Worm (Caenorhabditis elegans) whole organism, mixed stage, embryonic: ENCODE results near the gene C04A11.2.
A peak's percentile ranks its signal among the peaks of the same experiment; 100 is the strongest.

ENCODE experiments used
- M03D4.4 ChIP-seq: sonication (generic microtip); optimal IDR thresholded peaks from 2 replicates; lab custom pipeline; 2017; ENCODE audit warnings: mild to moderate bottlenecking, missing genetic modification characterization, missing compliant biosample characterization
- bed-3 ChIP-seq: fragments of 200-800 bp; sonication (Bioruptor generic); optimal IDR thresholded peaks from 3 replicates; lab custom pipeline; 2018; ENCODE audit warnings: mild to moderate bottlenecking, missing genetic modification characterization, moderate library complexity, missing compliant biosample characterization
- blmp-1 ChIP-seq: fragments of 150-350 bp; optimal IDR thresholded peaks from 2 replicates; lab custom pipeline; 2014; ENCODE audit warnings: missing biosample characterization, missing genetic modification characterization
- ceh-39 ChIP-seq: fragments of 150-350 bp; optimal IDR thresholded peaks from 2 replicates; lab custom pipeline; 2014; ENCODE audit warnings: missing biosample characterization, missing genetic modification characterization
- ceh-43 ChIP-seq: fragments of 200-800 bp; sonication (Bioruptor generic); optimal IDR thresholded peaks from 2 replicates; lab custom pipeline; 2018; ENCODE audit warnings: mild to moderate bottlenecking, missing genetic modification characterization, moderate library complexity, missing compliant biosample characterization
- ceh-83 ChIP-seq: fragments of 200-800 bp; sonication (Bioruptor generic); optimal IDR thresholded peaks from 2 replicates; lab custom pipeline; 2018; ENCODE audit warnings: mild to moderate bottlenecking, missing genetic modification characterization, missing compliant biosample characterization
- ces-1 ChIP-seq: fragments of 150-350 bp; optimal IDR thresholded peaks from 2 replicates; lab custom pipeline; 2014; ENCODE audit warnings: missing biosample characterization, missing genetic modification reagents, missing genetic modification characterization
- cnd-1 ChIP-seq: fragments of 200-800 bp; sonication (Bioruptor generic); optimal IDR thresholded peaks from 2 replicates; lab custom pipeline; 2018; ENCODE audit warnings: mild to moderate bottlenecking, missing genetic modification characterization, missing compliant biosample characterization
- drap-1 ChIP-seq: fragments of 200-800 bp; sonication (Bioruptor generic); optimal IDR thresholded peaks from 3 replicates; lab custom pipeline; 2018; ENCODE audit warnings: mild to moderate bottlenecking, missing genetic modification characterization, missing compliant biosample characterization
- elt-1 ChIP-seq: sonication (generic microtip); optimal IDR thresholded peaks from 2 replicates; lab custom pipeline; 2017; ENCODE audit warnings: missing genetic modification characterization, mild to moderate bottlenecking, missing compliant biosample characterization, antibody characterized with exemption, moderate library complexity, borderline replicate concordance; ENCODE audit not compliant: insufficient read depth
- elt-3 ChIP-seq: fragments of 150-350 bp; optimal IDR thresholded peaks from 2 replicates; lab custom pipeline; 2014; ENCODE audit warnings: missing biosample characterization, missing genetic modification characterization
- flh-1 ChIP-seq: fragments of 200-800 bp; sonication (Bioruptor generic); optimal IDR thresholded peaks from 2 replicates; lab custom pipeline; 2018; ENCODE audit warnings: mild to moderate bottlenecking, missing genetic modification characterization, moderate library complexity, missing compliant biosample characterization
- ham-2 ChIP-seq: fragments of 200-800 bp; sonication (Bioruptor generic); optimal IDR thresholded peaks from 2 replicates; lab custom pipeline; 2018; ENCODE audit warnings: mild to moderate bottlenecking, missing genetic modification characterization, missing compliant biosample characterization
- hlh-1 ChIP-seq: fragments of 150-350 bp; optimal IDR thresholded peaks from 2 replicates; lab custom pipeline; 2014; ENCODE audit warnings: missing biosample characterization, missing genetic modification reagents, missing genetic modification characterization
- lin-13 ChIP-seq: fragments of 150-350 bp; optimal IDR thresholded peaks from 2 replicates; lab custom pipeline; 2014; ENCODE audit warnings: missing biosample characterization, missing genetic modification characterization
- lin-32 ChIP-seq: fragments of 200-800 bp; sonication (Bioruptor generic); optimal IDR thresholded peaks from 2 replicates; lab custom pipeline; 2018; ENCODE audit warnings: mild to moderate bottlenecking, missing genetic modification characterization, missing compliant biosample characterization
- lsy-2 ChIP-seq: fragments of 150-350 bp; optimal IDR thresholded peaks from 2 replicates; lab custom pipeline; 2014; ENCODE audit warnings: missing biosample characterization, missing genetic modification characterization
- mab-5 ChIP-seq: fragments of 150-350 bp; optimal IDR thresholded peaks from 2 replicates; lab custom pipeline; 2014; ENCODE audit warnings: missing biosample characterization, missing genetic modification characterization
- mep-1 ChIP-seq: fragments of 150-350 bp; optimal IDR thresholded peaks from 2 replicates; lab custom pipeline; 2017; ENCODE audit warnings: missing biosample characterization, missing genetic modification reagents, missing genetic modification characterization, inconsistent platforms
- mls-2 ChIP-seq: sonication (generic microtip); optimal IDR thresholded peaks from 2 replicates; lab custom pipeline; 2016; ENCODE audit warnings: mild to moderate bottlenecking, missing genetic modification characterization, moderate library complexity, missing compliant biosample characterization
- nhr-2 ChIP-seq: fragments of 150-350 bp; optimal IDR thresholded peaks from 2 replicates; lab custom pipeline; 2014; ENCODE audit warnings: missing biosample characterization, missing genetic modification characterization
- nhr-237 ChIP-seq: fragments of 150-350 bp; optimal IDR thresholded peaks from 2 replicates; lab custom pipeline; 2014; ENCODE audit warnings: missing biosample characterization, missing genetic modification characterization
- nhr-76 ChIP-seq: sonication (generic microtip); optimal IDR thresholded peaks from 2 replicates; lab custom pipeline; 2017; ENCODE audit warnings: missing biosample characterization, missing genetic modification characterization
- pha-4 ChIP-seq: fragments of 150-350 bp; optimal IDR thresholded peaks from 2 replicates; lab custom pipeline; 2018; ENCODE audit warnings: missing biosample characterization, missing genetic modification reagents, missing genetic modification characterization
- sem-2 ChIP-seq: fragments of 200-800 bp; sonication (Bioruptor generic); optimal IDR thresholded peaks from 2 replicates; lab custom pipeline; 2018; ENCODE audit warnings: mild to moderate bottlenecking, missing genetic modification characterization, missing compliant biosample characterization
- snpc-4 ChIP-seq: fragments of 150-350 bp; optimal IDR thresholded peaks from 2 replicates; lab custom pipeline; 2014; ENCODE audit warnings: missing biosample characterization, missing genetic modification characterization
- sptf-1 ChIP-seq: sonication (generic microtip); optimal IDR thresholded peaks from 2 replicates; lab custom pipeline; 2017; ENCODE audit warnings: mild to moderate bottlenecking, missing genetic modification characterization, moderate library complexity, missing compliant biosample characterization
- unc-120 ChIP-seq: sonication (generic microtip); optimal IDR thresholded peaks from 2 replicates; lab custom pipeline; 2017; ENCODE audit warnings: missing genetic modification characterization, missing compliant biosample characterization; ENCODE audit not compliant: poor library complexity, severe bottlenecking
- unc-62 ChIP-seq: fragments of 150-350 bp; optimal IDR thresholded peaks from 2 replicates; lab custom pipeline; 2014; ENCODE audit warnings: missing biosample characterization, missing genetic modification reagents, missing genetic modification characterization
- zip-8 ChIP-seq: fragments of 150-350 bp; optimal IDR thresholded peaks from 2 replicates; lab custom pipeline; 2014; ENCODE audit warnings: missing biosample characterization, missing genetic modification characterization
- ztf-11 ChIP-seq: fragments of 150-350 bp; optimal IDR thresholded peaks from 2 replicates; lab custom pipeline; 2014; ENCODE audit warnings: missing biosample characterization, missing genetic modification characterization

Gene C04A11.2

DNA sequence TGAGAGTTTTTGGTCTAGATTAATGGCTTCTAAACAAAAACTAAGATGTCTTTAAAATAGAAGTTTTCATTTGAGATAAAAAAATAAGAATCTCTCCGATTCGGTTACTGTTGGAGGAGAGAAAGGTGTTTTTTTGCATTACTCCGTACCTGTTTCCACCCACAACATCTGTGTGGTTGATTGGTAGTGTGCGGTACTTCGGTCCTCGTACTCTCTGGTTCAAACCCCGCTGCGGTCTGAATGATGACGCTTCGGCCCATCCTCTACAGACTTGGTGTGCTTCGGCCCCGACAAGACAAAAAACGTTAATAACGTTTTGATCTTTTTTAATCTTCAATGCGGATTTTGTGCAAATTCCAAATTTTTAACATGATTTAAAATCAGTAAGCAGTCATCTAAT lies 28.9 kb upstream of the C04A11.2 start:
- TF ChIP-seq nhr-76 (tag; lab: Kevin White, UChicago), result no peak
- no peak for TF ChIP-seq M03D4.4 (tag; lab: Kevin White, UChicago)
- TF ChIP-seq flh-1 (GFP tag; lab: Kevin White, UChicago), result no peak
- TF ChIP-seq ceh-39 (tag; lab: Kevin White, UChicago), result no peak
- no peak for TF ChIP-seq unc-120 (tag; lab: Kevin White, UChicago)
- TF ChIP-seq nhr-2, result no peak

DNA sequence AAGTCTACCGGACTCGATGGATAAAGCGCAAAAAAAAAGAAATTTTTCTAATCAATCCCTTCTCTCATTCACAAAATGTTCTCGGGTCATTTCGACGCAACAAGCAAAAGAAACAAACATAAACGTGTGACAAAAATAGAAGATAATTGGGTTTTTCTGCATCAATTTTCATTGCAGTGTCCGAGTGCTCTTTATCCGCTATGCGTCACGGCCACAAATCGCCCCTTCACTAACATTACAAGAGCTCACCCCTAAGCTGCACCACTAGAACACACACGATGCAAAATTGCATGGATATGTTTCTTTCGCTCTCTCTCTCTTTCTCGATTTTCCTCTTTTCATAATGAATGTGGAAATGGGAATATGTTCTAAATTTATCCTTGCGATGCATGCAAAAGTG lies 27.5 kb upstream of the C04A11.2 start:
- no peak for TF ChIP-seq flh-1 (GFP tag; lab: Kevin White, UChicago)
- peak; percentile 50 for TF ChIP-seq ces-1 (GFP tag; lab: Kevin White, UChicago)

DNA sequence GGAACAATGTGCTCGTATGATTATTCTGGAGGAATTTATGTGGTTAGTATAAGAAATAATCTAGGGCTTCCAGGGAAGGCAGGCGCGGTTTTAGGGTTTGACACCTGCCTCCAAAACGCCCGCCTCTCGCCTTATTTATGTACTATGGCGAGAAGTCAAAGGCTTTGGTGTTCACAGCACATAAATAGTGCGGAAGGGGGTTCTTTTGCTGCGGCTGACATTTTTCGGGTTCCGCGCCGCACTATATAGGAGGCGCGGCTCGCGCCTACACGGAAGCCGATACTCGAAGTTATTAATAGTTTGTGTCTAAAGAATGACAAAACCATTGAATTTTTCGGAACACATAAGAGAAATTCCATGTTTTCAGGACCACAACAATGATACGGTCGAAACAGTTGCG lies 21.7 kb upstream of the C04A11.2 start:
- TF ChIP-seq lin-32 (GFP tag; lab: Kevin White, UChicago) (no peak), flh-1 (GFP tag; lab: Kevin White, UChicago) (no peak), zip-8 (no peak), hlh-1 (tag; lab: Kevin White, UChicago) (no peak), ceh-83 (no peak), elt-1 (no peak), cnd-1 (tag; lab: Kevin White, UChicago) (no peak), mls-2 (tag; lab: Kevin White, UChicago) (no peak), bed-3 (GFP tag; lab: Kevin White, UChicago) (no peak), nhr-2 (no peak), ztf-11 (tag; lab: Kevin White, UChicago) (no peak), mep-1 (no peak), blmp-1 (tag; lab: Kevin White, UChicago) (no peak)

DNA sequence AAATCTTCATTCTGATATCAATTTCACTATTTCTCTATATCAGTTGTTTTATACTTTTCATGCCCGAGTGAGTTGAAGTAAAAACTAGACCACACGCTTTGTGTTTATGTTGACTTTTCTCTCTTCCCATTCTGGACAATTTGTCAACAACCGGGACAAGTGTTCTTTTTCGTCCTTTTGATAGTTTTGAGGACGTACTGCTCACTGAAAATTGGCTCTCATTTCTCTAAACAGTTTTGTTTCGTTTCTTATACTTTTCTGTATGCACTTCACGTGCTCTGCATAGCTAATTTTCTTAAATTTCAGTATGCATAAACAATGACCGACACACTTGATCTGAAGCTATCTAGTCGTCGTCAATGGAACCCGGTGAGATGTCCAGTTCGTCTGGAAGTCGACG lies 19.0 kb upstream of the C04A11.2 start, which contains the start of gene adm-2:
TSS of gene adm-2 (plus strand) at position 301 of the 400 bp plus-strand sequence.
- TF ChIP-seq lin-13 (tag; lab: Kevin White, UChicago), result no peak
- no peak for TF ChIP-seq ceh-39 (tag; lab: Kevin White, UChicago)
- TF ChIP-seq mab-5, result no peak
- TF ChIP-seq mls-2 (tag; lab: Kevin White, UChicago), result no peak
- no peak for TF ChIP-seq ham-2 (GFP tag; lab: Kevin White, UChicago)
- no peak for TF ChIP-seq unc-62 (GFP tag; lab: Kevin White, UChicago)
- no peak for TF ChIP-seq elt-1

DNA sequence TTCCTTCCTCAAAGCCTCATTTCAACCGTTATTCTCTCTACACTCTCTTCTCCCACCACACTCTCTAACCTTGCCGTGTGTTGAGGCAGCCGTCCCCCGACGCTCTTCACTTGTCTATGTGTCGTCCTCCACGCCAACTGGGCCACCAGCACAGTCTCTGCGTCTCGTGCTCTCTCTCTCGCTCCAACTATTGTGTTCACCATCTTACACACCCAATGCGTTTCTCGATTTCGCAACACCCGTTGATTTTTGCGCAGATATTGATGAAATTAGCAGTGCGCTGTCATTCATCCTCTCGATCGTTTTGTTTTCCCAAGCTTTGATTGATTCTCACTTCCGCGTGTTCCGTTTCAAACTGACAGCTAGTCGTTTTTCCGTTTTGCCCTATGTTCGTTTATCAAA lies 18.5 kb upstream of the C04A11.2 start:
- TF ChIP-seq elt-1 (no peak), sem-2 (GFP tag; lab: Kevin White, UChicago) (no peak), mab-5 (no peak), lin-13 (tag; lab: Kevin White, UChicago) (peak; percentile 28), ceh-39 (tag; lab: Kevin White, UChicago) (no peak), snpc-4 (tag; lab: Kevin White, UChicago) (no peak), drap-1 (peak; percentile 12), lin-32 (GFP tag; lab: Kevin White, UChicago) (peak; percentile 11), cnd-1 (tag; lab: Kevin White, UChicago) (no peak), nhr-237 (tag; lab: Kevin White, UChicago) (peak; percentile 8), sptf-1 (tag; lab: Kevin White, UChicago) (peak; percentile 25), elt-3 (no peak), lsy-2 (peak; percentile 18), hlh-1 (tag; lab: Kevin White, UChicago) (peak; percentile 90), ces-1 (GFP tag; lab: Kevin White, UChicago) (peak; percentile 81), ham-2 (GFP tag; lab: Kevin White, UChicago) (peak; percentile 41), nhr-76 (tag; lab: Kevin White, UChicago) (peak; percentile 30), ceh-43 (GFP tag; lab: Kevin White, UChicago) (no peak), unc-120 (tag; lab: Kevin White, UChicago) (peak; percentile 72), bed-3 (GFP tag; lab: Kevin White, UChicago) (no peak), mls-2 (tag; lab: Kevin White, UChicago) (no peak), ztf-11 (tag; lab: Kevin White, UChicago) (peak; percentile 49), pha-4 (tag; lab: Kevin White, UChicago) (no peak), unc-62 (GFP tag; lab: Kevin White, UChicago) (peak; percentile 91)
